Fruit fly (Drosophila melanogaster) whole organism, wandering third instar larva: Measurements from ENCODE around the gene Trm1.

Experiments
- Abd-B ChIP-seq: fragments of >200 bp; optimal IDR thresholded peaks from 2 replicates; lab custom pipeline; 2017; ENCODE audit warnings: missing biosample characterization, missing genetic modification characterization
- CG32264 ChIP-seq: fragments of 200-800 bp; sonication (Bioruptor generic); optimal IDR thresholded peaks from 2 replicates; lab custom pipeline; 2016; ENCODE audit warnings: missing biosample characterization, missing genetic modification characterization
- CG9705 ChIP-seq: fragments of 200-800 bp; sonication (Bioruptor generic); optimal IDR thresholded peaks from 2 replicates; lab custom pipeline; 2018; ENCODE audit warnings: missing biosample characterization, mild to moderate bottlenecking, missing genetic modification characterization
- CrebA ChIP-seq: fragments of 200-800 bp; sonication (Bioruptor generic); optimal IDR thresholded peaks from 2 replicates; lab custom pipeline; 2016; ENCODE audit warnings: missing biosample characterization, mild to moderate bottlenecking, missing genetic modification characterization, borderline replicate concordance
- Dfd ChIP-seq: fragments of >200 bp; optimal IDR thresholded peaks from 2 replicates; lab custom pipeline; 2017; ENCODE audit warnings: missing biosample characterization, missing genetic modification characterization
- Dif ChIP-seq: fragments of 200-275, 200-300 bp; sonication (Bioruptor generic); optimal IDR thresholded peaks from 2 replicates; lab custom pipeline; 2018; ENCODE audit warnings: missing biosample characterization, missing genetic modification characterization; ENCODE audit not compliant: partially characterized antibody
- GATAd ChIP-seq: sonication (Bioruptor generic); optimal IDR thresholded peaks from 2 replicates; lab custom pipeline; 2016; ENCODE audit warnings: missing biosample characterization, missing genetic modification characterization
- HLH106 ChIP-seq: fragments of 200-800 bp; optimal IDR thresholded peaks from 3 replicates; lab custom pipeline; 2019; ENCODE audit warnings: missing biosample characterization, mild to moderate bottlenecking, missing genetic modification characterization, moderate library complexity
- Hnf4 ChIP-seq: fragments of 200-800 bp; sonication (Bioruptor generic); optimal IDR thresholded peaks from 2 replicates; lab custom pipeline; 2016; ENCODE audit warnings: missing biosample characterization, mild to moderate bottlenecking, missing genetic modification characterization
- Hr78 ChIP-seq: fragments of >200 bp; optimal IDR thresholded peaks from 2 replicates; lab custom pipeline; 2017; ENCODE audit warnings: missing biosample characterization, missing genetic modification characterization
- Hr83 ChIP-seq: fragments of 200-300 bp; sonication (Bioruptor generic); optimal IDR thresholded peaks from 2 replicates; lab custom pipeline; 2016; ENCODE audit warnings: missing biosample characterization, mild to moderate bottlenecking, missing genetic modification characterization, moderate library complexity; ENCODE audit not compliant: poor library complexity, severe bottlenecking
- Jra ChIP-seq: sonication (Bioruptor generic); optimal IDR thresholded peaks from 2 replicates; lab custom pipeline; 2016; ENCODE audit warnings: missing biosample characterization, missing genetic modification characterization
- Mio ChIP-seq: sonication (Bioruptor generic); optimal IDR thresholded peaks from 2 replicates; lab custom pipeline; 2016; ENCODE audit warnings: missing biosample characterization, missing genetic modification characterization
- Myc ChIP-seq: fragments of >200 bp; optimal IDR thresholded peaks from 2 replicates; lab custom pipeline; 2017
- N ChIP-seq: fragments of >200 bp; optimal IDR thresholded peaks from 2 replicates; lab custom pipeline; 2018; ENCODE audit warnings: missing biosample characterization, missing external identifiers, missing genetic modification characterization
- OdsH ChIP-seq: fragments of 200-800 bp; sonication (Bioruptor generic); optimal IDR thresholded peaks from 2 replicates; lab custom pipeline; 2016; ENCODE audit warnings: missing biosample characterization, mild to moderate bottlenecking, missing genetic modification characterization
- Rel ChIP-seq, 2 experiments: fragments of 200-800 bp; sonication (Bioruptor generic) in 1 of 2; optimal IDR thresholded peaks; 2 replicates in 1 of 2; 3 replicates in 1 of 2; lab custom pipeline; 2016 to 2019; ENCODE audit warnings: mild to moderate bottlenecking in 2 of 2, missing biosample characterization in 2 of 2, missing genetic modification characterization in 2 of 2, moderate library complexity in 1 of 2
- Sp1 ChIP-seq: fragments of 200-800 bp; sonication (Bioruptor generic); optimal IDR thresholded peaks from 3 replicates; lab custom pipeline; 2019; ENCODE audit warnings: missing biosample characterization, mild to moderate bottlenecking, missing genetic modification characterization, moderate library complexity
- Vsx2 ChIP-seq: fragments of 200-300, 225-300 bp; sonication (Bioruptor generic); optimal IDR thresholded peaks from 2 replicates; lab custom pipeline; 2018; ENCODE audit warnings: missing biosample characterization, missing genetic modification characterization; ENCODE audit not compliant: partially characterized antibody
- br ChIP-seq: fragments of 200-800 bp; sonication (Bioruptor generic); optimal IDR thresholded peaks from 2 replicates; lab custom pipeline; 2016; ENCODE audit warnings: missing biosample characterization, missing genetic modification characterization
- brk ChIP-seq: fragments of 200-800 bp; sonication (Bioruptor generic); optimal IDR thresholded peaks from 2 replicates; lab custom pipeline; 2016; ENCODE audit warnings: missing biosample characterization, mild to moderate bottlenecking, missing genetic modification characterization
- dl ChIP-seq, 2 experiments: fragments of 175-275, 200-275 bp in 1 of 2; fragments of 200-275 bp in 1 of 2; sonication (Bioruptor generic); optimal IDR thresholded peaks; lab custom pipeline; 2018; ENCODE audit warnings: mild to moderate bottlenecking in 2 of 2, missing biosample characterization in 2 of 2, missing genetic modification characterization in 2 of 2, moderate library complexity in 2 of 2; ENCODE audit not compliant: partially characterized antibody in 2 of 2, insufficient read depth in 1 of 2
- dmrt93B ChIP-seq: fragments of 200-800 bp; sonication (Bioruptor generic); optimal IDR thresholded peaks from 2 replicates; lab custom pipeline; 2018; ENCODE audit warnings: missing biosample characterization, mild to moderate bottlenecking, missing genetic modification characterization
- dsf ChIP-seq: sonication (Bioruptor generic); optimal IDR thresholded peaks from 2 replicates; lab custom pipeline; 2016; ENCODE audit warnings: missing biosample characterization, missing genetic modification characterization, borderline replicate concordance
- ey ChIP-seq: fragments of 200-800 bp; sonication (Bioruptor generic); optimal IDR thresholded peaks from 2 replicates; lab custom pipeline; 2016; ENCODE audit warnings: missing biosample characterization, missing genetic modification characterization
- foxo ChIP-seq, 2 experiments: fragments of 200-800 bp; sonication (Bioruptor generic); optimal IDR thresholded peaks; 2 replicates in 1 of 2; 3 replicates in 1 of 2; lab custom pipeline; 2016 to 2017; ENCODE audit warnings: missing biosample characterization in 2 of 2, missing genetic modification characterization in 2 of 2
- fru ChIP-seq: fragments of 200-800 bp; sonication (Bioruptor generic); optimal IDR thresholded peaks from 3 replicates; lab custom pipeline; 2016; ENCODE audit warnings: missing biosample characterization, mild to moderate bottlenecking, missing genetic modification characterization
- h ChIP-seq: fragments of 200-800 bp; sonication (Bioruptor generic); optimal IDR thresholded peaks from 3 replicates; lab custom pipeline; 2016; ENCODE audit warnings: missing biosample characterization, mild to moderate bottlenecking, missing genetic modification characterization
- jim ChIP-seq: fragments of 175-275, 200-325 bp; sonication (Bioruptor generic); optimal IDR thresholded peaks from 2 replicates; lab custom pipeline; 2016; ENCODE audit warnings: missing biosample characterization, mild to moderate bottlenecking, missing genetic modification characterization
- lola ChIP-seq: fragments of >200 bp; optimal IDR thresholded peaks from 2 replicates; lab custom pipeline; 2017; ENCODE audit warnings: missing biosample characterization, missing genetic modification characterization
- pan ChIP-seq: fragments of >200 bp; optimal IDR thresholded peaks from 2 replicates; lab custom pipeline; 2017
- psq ChIP-seq: fragments of 200-800 bp; sonication (Bioruptor generic); optimal IDR thresholded peaks from 3 replicates; lab custom pipeline; 2017; ENCODE audit warnings: missing biosample characterization, mild to moderate bottlenecking, missing genetic modification characterization, moderate library complexity
- rgr ChIP-seq: fragments of 200-800 bp; sonication (Bioruptor generic); optimal IDR thresholded peaks from 3 replicates; lab custom pipeline; 2016; ENCODE audit warnings: missing biosample characterization, mild to moderate bottlenecking, missing genetic modification characterization
- sage ChIP-seq: fragments of 200-800 bp; sonication (Bioruptor generic); optimal IDR thresholded peaks from 2 replicates; lab custom pipeline; 2016; ENCODE audit warnings: missing biosample characterization, mild to moderate bottlenecking, missing genetic modification characterization
- sv ChIP-seq: fragments of 200-800 bp; sonication (Bioruptor generic); optimal IDR thresholded peaks from 3 replicates; lab custom pipeline; 2016; ENCODE audit warnings: missing biosample characterization, missing genetic modification characterization
- tai ChIP-seq: sonication (Bioruptor generic); optimal IDR thresholded peaks from 2 replicates; lab custom pipeline; 2016; ENCODE audit warnings: missing biosample characterization, missing genetic modification characterization
- usp ChIP-seq: fragments of >200 bp; optimal IDR thresholded peaks from 2 replicates; lab custom pipeline; 2017; ENCODE audit warnings: missing biosample characterization, missing genetic modification characterization
- woc ChIP-seq: sonication (Bioruptor generic); optimal IDR thresholded peaks from 2 replicates; lab custom pipeline; 2016; ENCODE audit warnings: missing biosample characterization, mild to moderate bottlenecking, missing genetic modification characterization

Gene Trm1

dm6 chr2L:12430792-12431191, 3.0 kb downstream of the Trm1 start, which contains the start of gene CG5435:
CG5435 (minus strand) TSS chr2L:12430892.
- TF ChIP-seq usp (GFP tag; lab: Kevin White, UChicago) (no peak), dsf (GFP tag; lab: Kevin White, UChicago) (no peak), lola (no peak), dmrt93B (GFP tag; lab: Kevin White, UChicago) (no peak), sage (GFP tag; lab: Kevin White, UChicago) (no peak), GATAd (GFP tag; lab: Kevin White, UChicago) (no peak), fru (GFP tag; lab: Kevin White, UChicago) (no peak), Jra (no peak)

- TF ChIP-seq Rel (GFP tag; optimal IDR thresholded peaks at IDR 0.05; lab: Kevin White, UChicago) (no peak), Rel (tag; optimal IDR thresholded peaks at IDR 0.05; lab: Kevin White, UChicago) (no peak), h (GFP tag; lab: Kevin White, UChicago) (peak; percentile 61), br (GFP tag; lab: Kevin White, UChicago) (no peak), woc (GFP tag; lab: Kevin White, UChicago) (peak; percentile 30), Vsx2 (no peak), ey (GFP tag; lab: Kevin White, UChicago) (peak; percentile 19), Myc (lab: Kevin White, UChicago) (no peak), OdsH (peak; percentile 68), pan (no peak), dsf (GFP tag; lab: Kevin White, UChicago) (no peak), usp (GFP tag; lab: Kevin White, UChicago) (no peak), Abd-B (GFP tag; lab: Kevin White, UChicago) (no peak), CrebA (no peak), HLH106 (tag; lab: Kevin White, UChicago) (peak; percentile 84), Jra (peak; percentile 51), Hnf4 (GFP tag; lab: Kevin White, UChicago) (peak; percentile 65), Hr83 (GFP tag; lab: Kevin White, UChicago) (peak; percentile 16), foxo (GFP tag; optimal IDR thresholded peaks at IDR 0.05; lab: Kevin White, UChicago) (peak in 1 of 2 experiments; percentile 67), jim (GFP tag; lab: Kevin White, UChicago) (no peak), lola (no peak), dl (GFP tag; optimal IDR thresholded peaks at IDR 0.05; lab: Kevin White, UChicago; ENCODE audit: insufficient read depth in 1 of 2, partially characterized antibody in 2 of 2) (peak; percentile 4 to 67), Dfd (GFP tag; lab: Kevin White, UChicago) (no peak), brk (GFP tag; lab: Kevin White, UChicago) (no peak), sv (GFP tag; lab: Kevin White, UChicago) (peak; percentile 59), Mio (GFP tag; lab: Kevin White, UChicago) (no peak), GATAd (GFP tag; lab: Kevin White, UChicago) (no peak), N (GFP tag; lab: Kevin White, UChicago) (no peak), psq (GFP tag; lab: Kevin White, UChicago) (peak; percentile 59), dmrt93B (GFP tag; lab: Kevin White, UChicago) (no peak), fru (GFP tag; lab: Kevin White, UChicago) (peak; percentile 34), tai (GFP tag; lab: Kevin White, UChicago) (no peak), Hr78 (no peak), CG9705 (GFP tag; lab: Kevin White, UChicago) (peak; percentile 17), sage (GFP tag; lab: Kevin White, UChicago) (no peak), CG32264 (GFP tag; lab: Kevin White, UChicago) (no peak), Sp1 (peak; percentile 75), rgr (GFP tag; lab: Kevin White, UChicago) (peak; percentile 63), Dif (GFP tag; lab: Kevin White, UChicago) (peak; percentile 92)
Measured at dm6 chr2L:12433712-12434534, 6.1 kb downstream of the Trm1 start, which contains the start of gene eRF3. eRF3 (plus strand) TSS chr2L:12434452.
